1 fruit fly cellular context compared by ENCODE assay signal in the genomic region with DNA sequence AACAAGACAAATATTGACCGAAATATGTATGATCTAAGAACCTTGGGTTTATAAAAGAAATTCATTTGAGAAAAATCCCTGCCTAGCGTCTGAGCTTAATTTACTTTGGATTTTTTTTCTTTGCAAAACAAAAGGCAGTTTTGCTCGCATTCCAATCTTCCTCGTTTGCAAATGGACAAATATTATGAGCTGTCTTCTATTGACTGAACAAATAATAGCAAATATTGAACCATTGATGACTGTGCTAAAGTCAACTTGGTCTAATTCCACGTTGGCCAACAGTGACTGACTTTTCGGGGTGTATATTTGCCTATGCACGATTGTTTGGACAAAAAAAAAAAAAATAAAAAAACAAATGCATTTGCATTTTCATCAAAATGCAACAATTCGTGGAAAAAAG.
TF ChIP-seq lines count a peak whose summit lies in the region.

No protein-coding gene starts in this region.

TF ChIP-seq in whole organism, embryonic, 481 proteins besides CTCF, POLR2A, EP300 and RAD21 (continued from another document and continues in another):
- TF ChIP-seq cad (GFP tag; optimal IDR thresholded peaks at IDR 0.05; lab: Kevin White, UChicago) (no peak), CG10321 (GFP tag; IDR thresholded peaks at IDR 0.05; lab: Robert Waterston, UW) (no peak), crol (GFP tag; IDR thresholded peaks at IDR 0.05; lab: Robert Waterston, UW) (no peak), sens (GFP tag; lab: Kevin White, UChicago) (peak; percentile 52), usp (GFP tag; optimal IDR thresholded peaks at IDR 0.05; lab: Kevin White, UChicago) (no peak), CG7928 (GFP tag; optimal IDR thresholded peaks at IDR 0.05; lab: Kevin White, UChicago) (no peak), bcd (GFP tag; optimal IDR thresholded peaks at IDR 0.05; lab: Kevin White, UChicago) (no peak), CG8478 (optimal IDR thresholded peaks at IDR 0.05; lab: Kevin White, UChicago) (no peak), nmo (GFP tag; optimal IDR thresholded peaks at IDR 0.05; lab: Kevin White, UChicago) (no peak), nerfin-1 (tag; optimal IDR thresholded peaks at IDR 0.05; lab: Kevin White, UChicago) (no peak), dm (GFP tag; optimal IDR thresholded peaks at IDR 0.05; lab: Kevin White, UChicago) (no peak), CG10209 (GFP tag; optimal IDR thresholded peaks at IDR 0.05; lab: Kevin White, UChicago) (peak; percentile 24), ssp (GFP tag; IDR thresholded peaks at IDR 0.05; lab: Robert Waterston, UW) (no peak), pnt (GFP tag; optimal IDR thresholded peaks at IDR 0.05; lab: Kevin White, UChicago) (no peak), CG12104 (GFP tag; optimal IDR thresholded peaks at IDR 0.05; lab: Kevin White, UChicago) (no peak), Ada2b (GFP tag; IDR thresholded peaks at IDR 0.05; lab: Robert Waterston, UW) (no peak; the same call in 1 of the 2 replicates), Fer3 (tag; optimal IDR thresholded peaks at IDR 0.05; lab: Kevin White, UChicago) (peak; percentile 23), ase (GFP tag; IDR thresholded peaks at IDR 0.05; lab: Robert Waterston, UW) (0 out of 3 replicates have a peak, but pooled peaks have one; percentile 41), CG13624 (GFP tag; optimal IDR thresholded peaks at IDR 0.05; lab: Kevin White, UChicago) (no peak), CG7987 (GFP tag; optimal IDR thresholded peaks at IDR 0.05; lab: Kevin White, UChicago) (peak; percentile 48), Fer2 (tag; optimal IDR thresholded peaks at IDR 0.05; lab: Kevin White, UChicago) (no peak), nerfin-2 (GFP tag; IDR thresholded peaks at IDR 0.05; lab: Robert Waterston, UW; ENCODE audit: partially characterized antibody) (no peak), CG18619 (GFP tag; optimal IDR thresholded peaks at IDR 0.05; lab: Kevin White, UChicago) (peak; percentile 24), BEAF-32 (GFP tag; optimal IDR thresholded peaks at IDR 0.05; lab: Kevin White, UChicago) (no peak), CG12219 (GFP tag; optimal IDR thresholded peaks at IDR 0.05; lab: Kevin White, UChicago) (peak; percentile 15), BtbVII (GFP tag; optimal IDR thresholded peaks at IDR 0.05; lab: Kevin White, UChicago) (peak; percentile 29), Dfd (GFP tag; optimal IDR thresholded peaks at IDR 0.05; lab: Kevin White, UChicago) (no peak), CG3407 (GFP tag; optimal IDR thresholded peaks at IDR 0.05; lab: Kevin White, UChicago) (peak; percentile 58), ro (GFP tag; IDR thresholded peaks at IDR 0.05; lab: Robert Waterston, UW) (no peak), Blimp-1 (GFP tag; optimal IDR thresholded peaks at IDR 0.05; lab: Kevin White, UChicago) (no peak), cas (GFP tag; IDR thresholded peaks at IDR 0.05; lab: Robert Waterston, UW) (no peak), Asciz (GFP tag; optimal IDR thresholded peaks at IDR 0.05; lab: Kevin White, UChicago) (peak; percentile 54), CG13287 (GFP tag; IDR thresholded peaks at IDR 0.05; lab: Robert Waterston, UW; ENCODE audit: partially characterized antibody) (no peak), Nf-YC (tag; optimal IDR thresholded peaks at IDR 0.05; lab: Kevin White, UChicago) (no peak), dan (GFP tag; IDR thresholded peaks at IDR 0.05; lab: Robert Waterston, UW) (no peak), Lim3 (GFP tag; IDR thresholded peaks at IDR 0.05; lab: Robert Waterston, UW) (no peak), fd96Cb (tag; optimal IDR thresholded peaks at IDR 0.05; lab: Kevin White, UChicago) (no peak), ranshi (GFP tag; IDR thresholded peaks at IDR 0.05; lab: Robert Waterston, UW) (peak; percentile 42; the same call in 1 of the 2 replicates), Usf (GFP tag; optimal IDR thresholded peaks at IDR 0.05; lab: Kevin White, UChicago) (no peak), CG11085 (GFP tag; IDR thresholded peaks at IDR 0.05; lab: Robert Waterston, UW) (no peak), CG1603 (tag; optimal IDR thresholded peaks at IDR 0.05; lab: Kevin White, UChicago) (peak; percentile 9), ato (GFP tag; IDR thresholded peaks at IDR 0.05; lab: Robert Waterston, UW; ENCODE audit: partially characterized antibody) (no peak), sqz (GFP tag; optimal IDR thresholded peaks at IDR 0.05; lab: Kevin White, UChicago) (peak; percentile 5), CG6791 (GFP tag; IDR thresholded peaks at IDR 0.05; lab: Robert Waterston, UW; ENCODE audit: partially characterized antibody) (no peak), CG10462 (GFP tag; optimal IDR thresholded peaks at IDR 0.05; lab: Kevin White, UChicago) (no peak), E2f2 (GFP tag; IDR thresholded peaks at IDR 0.05; lab: Robert Waterston, UW) (no peak), row (GFP tag; IDR thresholded peaks at IDR 0.05; lab: Robert Waterston, UW) (no peak), CoRest (tag; optimal IDR thresholded peaks at IDR 0.05; lab: Kevin White, UChicago) (no peak), CrebB (tag; optimal IDR thresholded peaks at IDR 0.05; lab: Kevin White, UChicago) (no peak), fd102C (GFP tag; optimal IDR thresholded peaks at IDR 0.05; lab: Kevin White, UChicago) (no peak), eyg (GFP tag; optimal IDR thresholded peaks at IDR 0.05; lab: Kevin White, UChicago) (no peak), H15 (GFP tag; IDR thresholded peaks at IDR 0.05; lab: Robert Waterston, UW) (no peak), ATbp (GFP tag; optimal IDR thresholded peaks at IDR 0.05; lab: Kevin White, UChicago) (peak; percentile 74), CG2875 (GFP tag; optimal IDR thresholded peaks at IDR 0.05; lab: Kevin White, UChicago) (peak; percentile 47), NC2α (GFP tag; optimal IDR thresholded peaks at IDR 0.05; lab: Kevin White, UChicago) (no peak), Ets65A (GFP tag; lab: Kevin White, UChicago) (no peak), Deaf1 (tag; optimal IDR thresholded peaks at IDR 0.05; lab: Kevin White, UChicago) (no peak), ERR (GFP tag; optimal IDR thresholded peaks at IDR 0.05; lab: Kevin White, UChicago) (no peak), Taf1 (GFP tag; IDR thresholded peaks at IDR 0.05; lab: Robert Waterston, UW) (no peak), mam (GFP tag; optimal IDR thresholded peaks at IDR 0.05; lab: Kevin White, UChicago) (no peak), pan (optimal IDR thresholded peaks at IDR 0.05; lab: Kevin White, UChicago) (no peak), pan (GFP tag; optimal IDR thresholded peaks at IDR 0.05 in 1 of 2, IDR thresholded peaks at IDR 0.05 in 1 of 2) (peak in 1 of 2 experiments; percentile 39), gro (GFP tag; optimal IDR thresholded peaks at IDR 0.05; lab: Kevin White, UChicago) (no peak), Dip2 (GFP tag; IDR thresholded peaks at IDR 0.05; lab: Robert Waterston, UW) (no peak), chinmo (GFP tag; IDR thresholded peaks at IDR 0.05; lab: Robert Waterston, UW; ENCODE audit: partially characterized antibody) (no peak), Ravus (GFP tag; IDR thresholded peaks at IDR 0.05; lab: Robert Waterston, UW) (no peak), CG12071 (GFP tag; optimal IDR thresholded peaks at IDR 0.05; lab: Kevin White, UChicago) (peak; percentile 64), Nf-YB (GFP tag; optimal IDR thresholded peaks at IDR 0.05; lab: Kevin White, UChicago) (no peak), ci (GFP tag; IDR thresholded peaks at IDR 0.05; lab: Robert Waterston, UW) (peak; percentile 73; the same call in 2 of the 3 replicates), CG17385 (GFP tag; optimal IDR thresholded peaks at IDR 0.05; lab: Kevin White, UChicago) (no peak), pfk (GFP tag; optimal IDR thresholded peaks at IDR 0.05; lab: Kevin White, UChicago) (no peak), stwl (tag; optimal IDR thresholded peaks at IDR 0.05; lab: Kevin White, UChicago) (no peak), CG11695 (GFP tag; IDR thresholded peaks at IDR 0.05; lab: Robert Waterston, UW) (no peak), NFAT (GFP tag; IDR thresholded peaks at IDR 0.05; lab: Robert Waterston, UW) (no peak), YL-1 (GFP tag; optimal IDR thresholded peaks at IDR 0.05; lab: Kevin White, UChicago) (no peak), Mes4 (GFP tag; optimal IDR thresholded peaks at IDR 0.05; lab: Kevin White, UChicago) (no peak), CG18262 (tag; optimal IDR thresholded peaks at IDR 0.05; lab: Kevin White, UChicago) (no peak), Atf-2 (GFP tag; optimal IDR thresholded peaks at IDR 0.05; lab: Kevin White, UChicago) (no peak), emc (GFP tag; optimal IDR thresholded peaks at IDR 0.05; lab: Kevin White, UChicago) (no peak), CG5245 (GFP tag; optimal IDR thresholded peaks at IDR 0.05; lab: Kevin White, UChicago) (no peak), CG17829 (tag; optimal IDR thresholded peaks at IDR 0.05; lab: Kevin White, UChicago) (no peak), CG9215 (GFP tag; IDR thresholded peaks at IDR 0.05; lab: Robert Waterston, UW) (no peak), CG4707 (GFP tag; optimal IDR thresholded peaks at IDR 0.05; lab: Kevin White, UChicago) (peak; percentile 21), stc (GFP tag; IDR thresholded peaks at IDR 0.05; lab: Robert Waterston, UW) (peak; percentile 64), slp2 (GFP tag; optimal IDR thresholded peaks at IDR 0.05; lab: Kevin White, UChicago) (no peak), CG13424 (tag; optimal IDR thresholded peaks at IDR 0.05; lab: Kevin White, UChicago) (peak; percentile 18), CG6813 (GFP tag; optimal IDR thresholded peaks at IDR 0.05; lab: Kevin White, UChicago) (peak; percentile 44), odd (GFP tag; optimal IDR thresholded peaks at IDR 0.05; lab: Kevin White, UChicago) (no peak), CG11504 (tag; optimal IDR thresholded peaks at IDR 0.05; lab: Kevin White, UChicago) (peak; percentile 54), lab (GFP tag; optimal IDR thresholded peaks at IDR 0.05; lab: Kevin White, UChicago) (peak; percentile 36), HLH4C (GFP tag; IDR thresholded peaks at IDR 0.05; lab: Robert Waterston, UW; ENCODE audit: partially characterized antibody) (no peak), CG10366 (GFP tag; IDR thresholded peaks at IDR 0.05; lab: Robert Waterston, UW) (peak; percentile 22; the same call in 1 of the 2 replicates), vfl (GFP tag; optimal IDR thresholded peaks at IDR 0.05; lab: Kevin White, UChicago) (no peak), CG6689 (GFP tag; IDR thresholded peaks at IDR 0.05; lab: Robert Waterston, UW) (0 out of 2 replicates have a peak, but pooled peaks have one; percentile 19), Abd-B (GFP tag; optimal IDR thresholded peaks at IDR 0.05; lab: Kevin White, UChicago) (no peak), HLH54F (GFP tag; optimal IDR thresholded peaks at IDR 0.05; lab: Kevin White, UChicago) (no peak), sna (GFP tag; IDR thresholded peaks at IDR 0.05; lab: Robert Waterston, UW; ENCODE audit: partially characterized antibody) (no peak), CG12942 (GFP tag; optimal IDR thresholded peaks at IDR 0.05; lab: Kevin White, UChicago) (no peak), gcm (GFP tag; optimal IDR thresholded peaks at IDR 0.05; lab: Kevin White, UChicago) (no peak), oc (tag; optimal IDR thresholded peaks at IDR 0.05; lab: Kevin White, UChicago) (no peak), ara (GFP tag; IDR thresholded peaks at IDR 0.05; lab: Robert Waterston, UW) (0 out of 2 replicates have a peak, but pooled peaks have one; percentile 6), Nf-YA (GFP tag; IDR thresholded peaks at IDR 0.05; lab: Robert Waterston, UW) (peak; percentile 36; the same call in 1 of the 2 replicates), Antp (GFP tag; optimal IDR thresholded peaks at IDR 0.05; lab: Kevin White, UChicago) (no peak), CG13894 (tag; optimal IDR thresholded peaks at IDR 0.05; lab: Kevin White, UChicago) (no peak), Adf1 (GFP tag; IDR thresholded peaks at IDR 0.05; lab: Robert Waterston, UW) (no peak), CG7745 (tag; optimal IDR thresholded peaks at IDR 0.05; lab: Kevin White, UChicago) (no peak), Dll (GFP tag; IDR thresholded peaks at IDR 0.05; lab: Robert Waterston, UW; ENCODE audit: partially characterized antibody) (no peak), CG18011 (GFP tag; optimal IDR thresholded peaks at IDR 0.05; lab: Kevin White, UChicago) (no peak), repo (GFP tag; optimal IDR thresholded peaks at IDR 0.05; lab: Kevin White, UChicago) (no peak), CG8924 (tag; optimal IDR thresholded peaks at IDR 0.05; lab: Kevin White, UChicago) (no peak), HLHmδ (GFP tag; optimal IDR thresholded peaks at IDR 0.05; lab: Kevin White, UChicago) (no peak), bigmax (GFP tag; optimal IDR thresholded peaks at IDR 0.05; lab: Kevin White, UChicago) (no peak), croc (GFP tag; conservative IDR thresholded peaks at IDR 0.05; lab: Robert Waterston, UW) (no peak), CG11093 (GFP tag; IDR thresholded peaks at IDR 0.05; lab: Robert Waterston, UW) (no peak), CG12769 (tag; optimal IDR thresholded peaks at IDR 0.05; lab: Kevin White, UChicago) (no peak), CG10267 (tag; optimal IDR thresholded peaks at IDR 0.05; lab: Kevin White, UChicago) (no peak), hth (optimal IDR thresholded peaks at IDR 0.05; lab: Kevin White, UChicago) (no peak), dati (GFP tag; IDR thresholded peaks at IDR 0.05; lab: Robert Waterston, UW) (no peak), CG17186 (GFP tag; optimal IDR thresholded peaks at IDR 0.05; lab: Kevin White, UChicago) (no peak), corto (GFP tag; optimal IDR thresholded peaks at IDR 0.05; lab: Kevin White, UChicago) (no peak), ab (GFP tag; optimal IDR thresholded peaks at IDR 0.05; lab: Kevin White, UChicago) (no peak), bsh (GFP tag; optimal IDR thresholded peaks at IDR 0.05; lab: Kevin White, UChicago) (peak in 1 of 2 experiments; percentile 27), CG13123 (GFP tag; optimal IDR thresholded peaks at IDR 0.05; lab: Kevin White, UChicago) (no peak), CG7271 (tag; optimal IDR thresholded peaks at IDR 0.05; lab: Kevin White, UChicago) (no peak), bbx (GFP tag; IDR thresholded peaks at IDR 0.05; lab: Robert Waterston, UW; ENCODE audit: partially characterized antibody) (no peak), CG18599 (GFP tag; optimal IDR thresholded peaks at IDR 0.05; lab: Kevin White, UChicago) (peak; percentile 34), nom (GFP tag; optimal IDR thresholded peaks at IDR 0.05; lab: Kevin White, UChicago) (no peak), onecut (GFP tag; IDR thresholded peaks at IDR 0.05; lab: Robert Waterston, UW) (no peak; the same call in 1 of the 2 replicates), hkb (optimal IDR thresholded peaks at IDR 0.05; lab: Kevin White, UChicago) (no peak), hkb (GFP tag; IDR thresholded peaks at IDR 0.05; lab: Robert Waterston, UW) (peak; percentile 12; the same call in 1 of the 2 replicates), knrl (GFP tag; IDR thresholded peaks at IDR 0.05; lab: Robert Waterston, UW; ENCODE audit: partially characterized antibody) (no peak)
